Worm (Caenorhabditis elegans): ENCODE results near the gene C28G1.2.

Gene C28G1.2

DNA sequence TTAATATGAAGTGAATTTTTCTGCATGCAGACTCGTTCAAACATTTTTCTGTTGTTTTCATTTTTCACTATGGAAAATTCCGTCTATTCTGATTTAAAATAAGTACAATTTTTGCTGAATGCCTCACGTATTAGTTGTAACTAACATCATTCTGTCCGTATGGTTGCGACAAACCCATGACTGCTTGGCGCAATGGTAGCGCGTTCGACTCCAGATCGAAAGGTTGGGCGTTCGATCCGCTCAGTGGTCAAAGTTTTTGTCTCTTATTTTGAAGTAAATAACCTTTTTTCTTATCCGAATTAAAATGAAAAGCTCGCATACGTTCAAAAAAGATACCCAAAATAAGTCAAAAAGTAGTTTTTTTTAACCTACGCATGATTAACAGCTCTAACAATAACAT lies 41.3 kb downstream of the C28G1.2 start:
- TF ChIP-seq zip-8 (tag; optimal IDR thresholded peaks at IDR 0.05) (no peak), cnd-1 (tag; optimal IDR thresholded peaks at IDR 0.05) (no peak), ham-2 (GFP tag; optimal IDR thresholded peaks at IDR 0.05) (no peak), lsy-2 (tag; optimal IDR thresholded peaks at IDR 0.05) (no peak), flh-1 (GFP tag; optimal IDR thresholded peaks at IDR 0.05) (no peak), ceh-43 (GFP tag; optimal IDR thresholded peaks at IDR 0.05) (no peak)

DNA sequence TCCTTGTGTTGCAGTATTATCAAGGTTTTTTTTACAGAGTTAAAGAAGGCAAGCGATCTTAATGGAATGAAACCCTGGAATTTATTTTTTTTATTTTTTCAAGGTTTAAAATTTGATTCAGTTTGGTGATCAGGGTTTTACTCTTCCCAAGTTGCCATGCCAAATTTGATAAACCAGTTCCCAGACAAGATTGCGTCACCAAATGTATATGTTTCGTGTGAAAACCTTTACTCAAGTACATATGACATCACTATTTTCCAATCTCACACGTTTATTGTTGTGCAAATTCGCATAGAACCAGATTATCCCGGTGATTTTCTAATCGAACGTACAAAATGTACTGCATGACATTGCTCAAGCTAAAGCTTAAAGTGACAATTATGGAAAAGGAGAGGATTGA lies 42.9 kb downstream of the C28G1.2 start:
- TF ChIP-seq nhr-28 (tag; optimal IDR thresholded peaks at IDR 0.05) (no peak), zip-8 (tag; optimal IDR thresholded peaks at IDR 0.05) (peak; percentile 89)

ce11 chrX:8879349-8879748 lies 43.5 kb downstream of the C28G1.2 start, which contains the start of gene C06E2.2:
Gene C06E2.2 (plus strand): TSS chrX:8879649.
- no peak for TF ChIP-seq mep-1 (tag; optimal IDR thresholded peaks at IDR 0.05)
- no peak for TF ChIP-seq elt-1 (tag; optimal IDR thresholded peaks at IDR 0.05; ENCODE audit: borderline replicate concordance, insufficient read depth)
- TF ChIP-seq M03D4.4 (tag; optimal IDR thresholded peaks at IDR 0.05) = no peak
- TF ChIP-seq snpc-4 (tag; optimal IDR thresholded peaks at IDR 0.05) = no peak
- no peak for TF ChIP-seq unc-39 (tag; optimal IDR thresholded peaks at IDR 0.05)
- TF ChIP-seq sem-2 (GFP tag; optimal IDR thresholded peaks at IDR 0.05) = no peak
- no peak for TF ChIP-seq mls-2 (tag; optimal IDR thresholded peaks at IDR 0.05)
- TF ChIP-seq bed-3 (GFP tag; optimal IDR thresholded peaks at IDR 0.05) = no peak
- no peak for TF ChIP-seq nhr-76 (tag; optimal IDR thresholded peaks at IDR 0.05)
- no peak for TF ChIP-seq nhr-28 (tag; optimal IDR thresholded peaks at IDR 0.05)
- no peak for TF ChIP-seq tbx-8 (GFP tag; optimal IDR thresholded peaks at IDR 0.05)
- no peak for TF ChIP-seq drap-1 (GFP tag; optimal IDR thresholded peaks at IDR 0.05)
- no peak for TF ChIP-seq lin-13 (tag; optimal IDR thresholded peaks at IDR 0.05)
- TF ChIP-seq ceh-43 (GFP tag; optimal IDR thresholded peaks at IDR 0.05) = no peak

DNA sequence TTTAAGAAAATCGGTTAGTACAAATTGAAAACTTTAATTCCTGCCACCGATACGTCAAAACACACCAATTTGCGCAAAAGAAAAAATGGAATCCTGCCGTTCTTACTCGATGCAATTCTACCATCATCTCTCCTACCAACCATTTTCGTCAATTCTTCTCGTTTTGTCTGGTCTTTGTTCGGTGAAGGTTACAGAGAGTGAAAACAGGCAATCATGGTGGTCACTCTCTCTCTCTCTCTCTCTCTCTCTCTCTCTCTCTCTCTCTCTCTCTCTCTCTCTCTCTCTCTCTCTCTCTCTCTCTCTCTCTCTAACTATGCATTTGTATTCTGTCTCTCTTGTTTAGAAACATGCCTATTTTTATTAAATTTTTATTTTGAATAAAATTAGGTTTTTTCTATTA lies 46.3 kb downstream of the C28G1.2 start:
- TF ChIP-seq nhr-12 (tag; optimal IDR thresholded peaks at IDR 0.05) (no peak), lsy-2 (tag; optimal IDR thresholded peaks at IDR 0.05) (no peak), ces-1 (GFP tag; optimal IDR thresholded peaks at IDR 0.05) (no peak), M03D4.4 (tag; optimal IDR thresholded peaks at IDR 0.05) (no peak), nhr-237 (tag; optimal IDR thresholded peaks at IDR 0.05) (no peak), ham-2 (GFP tag; optimal IDR thresholded peaks at IDR 0.05) (no peak), ceh-83 (GFP tag; optimal IDR thresholded peaks at IDR 0.05) (no peak), ztf-11 (tag; optimal IDR thresholded peaks at IDR 0.05) (no peak), nhr-76 (tag; optimal IDR thresholded peaks at IDR 0.05) (no peak), bed-3 (GFP tag; optimal IDR thresholded peaks at IDR 0.05) (no peak)
